Worm (Caenorhabditis elegans): ENCODE measurements around the gene F39F10.3.

DNA sequence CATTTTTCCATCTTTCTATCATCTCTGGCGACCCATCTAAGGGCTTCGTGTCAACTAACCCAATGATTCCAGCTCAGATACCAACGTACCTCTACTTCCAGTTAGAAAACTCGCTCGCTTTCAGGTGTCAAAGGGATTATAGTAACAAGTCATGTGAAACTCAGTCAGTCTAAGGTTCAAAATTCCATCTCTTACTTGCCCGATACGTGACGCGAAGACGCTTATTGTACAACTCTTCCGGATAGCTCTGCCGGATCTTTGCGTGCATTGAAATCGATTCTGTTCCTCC is 38.5 kb downstream of the F39F10.3 start:
- TF ChIP-seq unc-62 (GFP tag; optimal IDR thresholded peaks at IDR 0.05) (no peak), B0261.1 (tag; optimal IDR thresholded peaks at IDR 0.05) (no peak), nhr-120 (GFP tag; IDR thresholded peaks at IDR 0.05) (no peak), ama-1 (optimal IDR thresholded peaks at IDR 0.05) (peak; percentile 97), ama-1 (GFP tag; optimal IDR thresholded peaks at IDR 0.05) (no peak), tbp1 (GFP tag; optimal IDR thresholded peaks at IDR 0.05) (no peak), snpc-1.3 (tag; optimal IDR thresholded peaks at IDR 0.05; ENCODE audit: insufficient read depth) (no peak), F49E8.2 (tag; optimal IDR thresholded peaks at IDR 0.05; ENCODE audit: insufficient read depth) (no peak), egrh-3 (GFP tag; IDR thresholded peaks at IDR 0.05) (no peak), hlh-26 (GFP tag; conservative IDR thresholded peaks at IDR 0.05) (no peak), lag-1 (GFP tag; IDR thresholded peaks at IDR 0.05) (no peak), ccch-3 (GFP tag; optimal IDR thresholded peaks at IDR 0.05) (no peak), somi-1 (GFP tag; optimal IDR thresholded peaks at IDR 0.05) (no peak), let-526 (GFP tag; IDR thresholded peaks at IDR 0.05) (no peak)

Data from whole organism, young adult.